Fruit fly (Drosophila melanogaster): ENCODE results near the gene CG2061.

dm6 chrX:11090161-11090560, 2.1 kb upstream of the CG2061 start, which contains the start of gene CG2076:
- no peak for TF ChIP-seq CG9948 (tag; optimal IDR thresholded peaks at IDR 0.05)
- TF ChIP-seq CG32121 (GFP tag; IDR thresholded peaks at IDR 0.05): no peak
- no peak for TF ChIP-seq fd96Ca (GFP tag; IDR thresholded peaks at IDR 0.05)
- TF ChIP-seq EcR (GFP tag; optimal IDR thresholded peaks at IDR 0.05): no peak
- TF ChIP-seq Ets98B (GFP tag; IDR thresholded peaks at IDR 0.05): no peak
- TF ChIP-seq Pif1B (GFP tag; optimal IDR thresholded peaks at IDR 0.05): no peak
- TF ChIP-seq CG8301 (tag; optimal IDR thresholded peaks at IDR 0.05): no peak
- no peak for TF ChIP-seq D1 (tag; optimal IDR thresholded peaks at IDR 0.05)
- no peak for TF ChIP-seq CG13204 (GFP tag; optimal IDR thresholded peaks at IDR 0.05)
- TF ChIP-seq Snoo (tag; optimal IDR thresholded peaks at IDR 0.05): no peak
- TF ChIP-seq Pif1A (GFP tag; optimal IDR thresholded peaks at IDR 0.05): no peak
- TF ChIP-seq CG12605 (GFP tag; IDR thresholded peaks at IDR 0.05): no peak
- no peak for TF ChIP-seq CG14655 (GFP tag; optimal IDR thresholded peaks at IDR 0.05)
